Worm (Caenorhabditis elegans) whole organism, early embryonic: Measurements from ENCODE around the gene C56A3.5.

ENCODE experiments used
- ets-7 ChIP-seq: sonication (generic microtip); optimal IDR thresholded peaks from 2 replicates; lab custom pipeline; 2016; ENCODE audit warnings: missing genotype, missing genetic modification characterization, missing compliant biosample characterization
- sea-1 ChIP-seq: fragments of 200-800 bp; sonication (Bioruptor generic); conservative IDR thresholded peaks from 2 replicates; pipeline ENCODE4 v1.3.6; 2022; ENCODE audit warnings: missing genetic modification characterization, missing compliant biosample characterization

DNA sequence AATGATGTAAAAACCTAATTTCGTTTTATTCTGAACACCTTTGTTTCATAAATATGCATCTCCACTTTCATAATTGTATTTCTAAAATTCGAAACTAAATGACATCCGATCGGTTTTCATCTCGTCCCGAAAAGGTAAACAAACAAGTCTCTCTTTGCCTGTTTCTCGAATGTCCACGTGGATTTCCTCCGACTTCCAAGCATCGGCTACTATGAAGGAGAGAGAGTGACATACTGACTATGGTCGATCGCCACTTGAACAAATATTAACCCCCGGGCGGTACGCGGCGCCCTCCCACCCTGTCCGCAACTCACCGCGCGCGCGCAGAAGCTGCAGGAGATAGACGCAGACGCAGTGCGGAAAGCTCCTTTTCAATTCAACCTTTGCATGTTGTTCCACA lies 24.1 kb downstream of the C56A3.5 start:
- no peak for TF ChIP-seq ets-7
- no peak for TF ChIP-seq sea-1 (GFP tag; lab: Robert Waterston, UW)
